Worm (Caenorhabditis elegans): ENCODE measurements around the gene osta-1.

DNA sequence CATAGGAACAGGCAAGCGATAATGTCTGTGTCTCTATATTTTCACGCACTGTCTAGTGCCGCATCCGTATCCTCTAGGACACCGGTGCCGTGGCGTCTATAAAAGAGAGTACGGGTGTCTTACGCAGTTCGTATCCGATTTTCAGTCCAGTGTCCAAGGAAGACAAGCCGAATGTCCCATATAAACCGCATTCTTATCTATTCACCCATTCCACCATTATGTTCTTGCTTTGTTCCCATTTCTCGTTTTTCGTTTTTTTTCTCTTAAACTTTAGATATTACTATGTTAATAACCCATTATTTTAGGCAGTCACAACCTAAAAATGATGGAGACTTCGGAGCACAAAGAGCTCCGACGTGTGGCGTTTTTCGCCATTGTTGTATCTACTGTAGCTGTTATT, 16.6 kb downstream of the osta-1 start, which contains the start of gene sqt-2:
- TF ChIP-seq F39B2.1 (GFP tag; IDR thresholded peaks at IDR 0.05), result no peak
- no peak for TF ChIP-seq aptf-3 (GFP tag; IDR thresholded peaks at IDR 0.05)
- no peak for TF ChIP-seq mxl-1 (tag; optimal IDR thresholded peaks at IDR 0.05)
- no peak for TF ChIP-seq hsf-1 (GFP tag; IDR thresholded peaks at IDR 0.05)
- TF ChIP-seq ztf-28 (GFP tag; IDR thresholded peaks at IDR 0.05), result no peak
- no peak for TF ChIP-seq ztf-3 (GFP tag; optimal IDR thresholded peaks at IDR 0.05)
- no peak for TF ChIP-seq snpc-4 (GFP tag; optimal IDR thresholded peaks at IDR 0.05)
- TF ChIP-seq snpc-4 (tag; optimal IDR thresholded peaks at IDR 0.05), result no peak
- no peak for TF ChIP-seq nfya-1 (tag; optimal IDR thresholded peaks at IDR 0.05; ENCODE audit: borderline replicate concordance, insufficient read depth)
- TF ChIP-seq T07F8.4 (tag; optimal IDR thresholded peaks at IDR 0.05), result no peak
- TF ChIP-seq ekl-4 (GFP tag; IDR thresholded peaks at IDR 0.05), result no peak
- TF ChIP-seq unc-62 (GFP tag; optimal IDR thresholded peaks at IDR 0.05), result no peak
- TF ChIP-seq hlh-26 (GFP tag; conservative IDR thresholded peaks at IDR 0.05), result no peak
- no peak for TF ChIP-seq ztf-26 (tag; optimal IDR thresholded peaks at IDR 0.05)
- no peak for TF ChIP-seq ceh-91 (GFP tag; IDR thresholded peaks at IDR 0.05)
